Fruit fly (Drosophila melanogaster) whole organism, prepupa: Measurements from ENCODE around the gene Cpr30B.

ENCODE experiments used
- CG8119 ChIP-seq: fragments of 200-800 bp; sonication (Bioruptor generic); IDR thresholded peaks from 3 replicates; pipeline ENCODE4 v1.3.6; 2022; ENCODE audit warnings: missing biosample characterization, missing genetic modification characterization
- Gug ChIP-seq: fragments of 200-800 bp; sonication (Bioruptor generic); IDR thresholded peaks from 2 replicates; pipeline ENCODE4 v1.3.6; 2022; ENCODE audit warnings: missing biosample characterization, missing genetic modification characterization
- fd85E ChIP-seq: fragments of 200-800 bp; sonication (Bioruptor generic); optimal IDR thresholded peaks from 3 replicates; lab custom pipeline; 2016; ENCODE audit warnings: missing biosample characterization, missing genetic modification characterization
- spab ChIP-seq: fragments of 200-800 bp; sonication (Bioruptor generic); optimal IDR thresholded peaks from 2 replicates; lab custom pipeline; 2017; ENCODE audit warnings: missing biosample characterization, mild to moderate bottlenecking, missing genetic modification characterization, missing genetic modification reagents

- TF ChIP-seq CG8119 (GFP tag; lab: Robert Waterston, UW) (0 out of 3 replicates have a peak, but pooled peaks have one; percentile 21), fd85E (GFP tag; lab: Kevin White, UChicago) (no peak), spab (GFP tag; lab: Kevin White, UChicago) (no peak), Gug (GFP tag; lab: Robert Waterston, UW) (no peak)
Observed at dm6 chr2L:9562713-9563112, 20.0 kb downstream of the Cpr30B start.
